Worm (Caenorhabditis elegans) whole organism, late embryonic: Measurements from ENCODE around the gene C35B1.8.

Experiments used
- K09A11.1 ChIP-seq: sonication (generic microtip); optimal IDR thresholded peaks from 2 replicates; lab custom pipeline; 2017; ENCODE audit warnings: antibody characterized with exemption, mild to moderate bottlenecking, missing genetic modification characterization, missing compliant biosample characterization; ENCODE audit not compliant: insufficient read depth
- fax-1 ChIP-seq: sonication (generic microtip); optimal IDR thresholded peaks from 2 replicates; lab custom pipeline; 2016; ENCODE audit warnings: missing genotype, missing genetic modification characterization, missing compliant biosample characterization
- fkh-10 ChIP-seq: fragments of 150-350 bp; optimal IDR thresholded peaks from 2 replicates; lab custom pipeline; 2014; ENCODE audit warnings: missing biosample characterization, missing genetic modification reagents, missing genetic modification characterization

DNA sequence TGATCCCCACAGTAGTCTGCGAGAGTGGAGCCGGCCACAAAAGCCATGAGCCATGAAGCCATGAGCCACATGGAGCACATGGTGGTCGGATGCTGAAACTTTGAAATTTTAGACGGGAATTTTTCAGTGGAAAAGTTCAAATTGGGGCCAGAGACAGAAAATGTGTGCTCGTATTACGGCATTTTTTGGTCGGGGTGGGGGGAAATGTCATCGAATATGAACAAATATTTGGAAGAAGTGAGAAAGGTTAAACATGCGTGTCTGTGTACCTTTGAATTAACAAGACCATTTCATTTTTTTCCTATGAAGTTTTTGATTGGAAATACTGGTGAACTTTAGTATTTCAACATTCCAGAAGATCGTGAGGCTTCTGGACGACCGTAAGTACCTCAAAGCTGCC, 27.3 kb downstream of the C35B1.8 start, which contains the start of gene wrt-5:
- TF ChIP-seq K09A11.1 (tag; lab: Kevin White, UChicago) (no peak), fax-1 (no peak), fkh-10 (GFP tag; lab: Kevin White, UChicago) (no peak)
